Worm (Caenorhabditis elegans) whole organism, early embryonic: ENCODE measurements around the gene Y81B9A.1.

Source experiments
- F13C5.2 ChIP-seq: sonication (generic microtip); optimal IDR thresholded peaks from 2 replicates; lab custom pipeline; 2017; ENCODE audit warnings: mild to moderate bottlenecking, missing genetic modification characterization, inconsistent platforms, missing compliant biosample characterization
- aly-1 ChIP-seq: sonication (generic microtip); optimal IDR thresholded peaks from 2 replicates; lab custom pipeline; 2016; ENCODE audit warnings: missing genetic modification characterization, missing compliant biosample characterization
- ama-1 ChIP-seq: fragments of 150-350 bp; optimal IDR thresholded peaks from 2 replicates; lab custom pipeline; 2014
- ceh-13 ChIP-seq: fragments of 200-800 bp; sonication (Bioruptor generic); optimal IDR thresholded peaks from 2 replicates; lab custom pipeline; 2018; ENCODE audit warnings: mild to moderate bottlenecking, missing genetic modification characterization, missing compliant biosample characterization
- ceh-36 ChIP-seq: sonication (generic microtip); optimal IDR thresholded peaks from 2 replicates; lab custom pipeline; 2016; ENCODE audit warnings: missing genetic modification characterization, inconsistent platforms, missing compliant biosample characterization
- flt-1 ChIP-seq: fragments of 200-800 bp; sonication (Bioruptor generic); IDR thresholded peaks from 2 replicates; pipeline ENCODE4 v1.3.6; 2022; ENCODE audit warnings: missing genetic modification characterization, missing compliant biosample characterization
- hmg-4 ChIP-seq: fragments of 200-800 bp; sonication (Bioruptor generic); optimal IDR thresholded peaks from 2 replicates; lab custom pipeline; 2018; ENCODE audit warnings: mild to moderate bottlenecking, missing genetic modification characterization, missing compliant biosample characterization
- scrt-1 ChIP-seq: fragments of 200-800 bp; sonication (Bioruptor generic); IDR thresholded peaks from 2 replicates; pipeline ENCODE4 v1.3.6; 2022; ENCODE audit warnings: missing genetic modification characterization, missing compliant biosample characterization
- sea-1 ChIP-seq: fragments of 200-800 bp; sonication (Bioruptor generic); conservative IDR thresholded peaks from 2 replicates; pipeline ENCODE4 v1.3.6; 2022; ENCODE audit warnings: missing genetic modification characterization, missing compliant biosample characterization
- tbx-11 ChIP-seq: fragments of 200-800 bp; sonication (Bioruptor generic); IDR thresholded peaks from 2 replicates; pipeline ENCODE4 v1.3.6; 2022; ENCODE audit warnings: missing genetic modification characterization, missing compliant biosample characterization
- tra-4 ChIP-seq: sonication (generic microtip); optimal IDR thresholded peaks from 2 replicates; lab custom pipeline; 2017; ENCODE audit warnings: missing genetic modification characterization, missing compliant biosample characterization

ce11 chrX:9237708-9238107, 45.5 kb downstream of the Y81B9A.1 start:
- TF ChIP-seq ama-1 (lab: Kevin White, UChicago) = no peak
- no peak for TF ChIP-seq tbx-11 (GFP tag; lab: Robert Waterston, UW)
- TF ChIP-seq ceh-36 = no peak
- TF ChIP-seq aly-1 (tag; lab: Kevin White, UChicago) = no peak
- no peak for TF ChIP-seq flt-1 (GFP tag; lab: Robert Waterston, UW)
- TF ChIP-seq sea-1 (GFP tag; lab: Robert Waterston, UW) = no peak
- TF ChIP-seq F13C5.2 (tag; lab: Kevin White, UChicago) = no peak
- TF ChIP-seq ceh-13 (GFP tag; lab: Kevin White, UChicago) = no peak
- no peak for TF ChIP-seq scrt-1 (GFP tag; lab: Robert Waterston, UW)
- TF ChIP-seq tra-4 = no peak
- no peak for TF ChIP-seq hmg-4
